Worm (Caenorhabditis elegans): ENCODE results near the gene tkt-1.

Gene tkt-1

DNA sequence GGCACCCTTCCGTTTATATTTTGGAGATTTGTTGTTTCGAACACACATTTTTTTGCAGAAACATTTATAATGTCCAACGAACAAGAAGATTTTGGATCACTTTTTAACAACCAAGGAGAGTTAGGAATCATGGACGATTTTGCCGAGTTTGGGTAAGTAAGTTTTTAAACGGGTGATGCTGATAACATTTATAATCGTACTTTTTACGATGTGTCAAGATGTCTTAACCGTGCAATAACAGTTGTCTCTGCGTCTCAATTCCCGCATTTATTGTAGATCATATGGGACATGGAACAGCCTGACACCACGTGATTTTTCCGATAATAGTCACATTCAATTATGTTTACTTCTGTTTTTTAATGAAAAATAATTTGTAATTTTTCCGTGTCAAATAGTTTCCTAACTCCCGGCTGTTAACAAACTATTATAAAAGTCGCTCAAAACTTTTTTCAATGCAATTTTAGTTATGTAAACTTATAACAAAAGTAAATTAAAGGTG is 7.2 kb downstream of the tkt-1 start, which contains the start of gene daf-14:
Gene daf-14 (plus strand): TSS at position 51 of the 499 bp plus-strand sequence.
- no peak for TF ChIP-seq lin-39 (tag; optimal IDR thresholded peaks at IDR 0.05)
- no peak for TF ChIP-seq R02D3.7 (tag; optimal IDR thresholded peaks at IDR 0.05)
- TF ChIP-seq nhr-10 (tag; optimal IDR thresholded peaks at IDR 0.05) = no peak
- TF ChIP-seq snpc-4 (tag; optimal IDR thresholded peaks at IDR 0.05) = no peak
- TF ChIP-seq sma-9 (GFP tag; optimal IDR thresholded peaks at IDR 0.05) = peak; percentile 81
- TF ChIP-seq sma-9 (tag; optimal IDR thresholded peaks at IDR 0.05) = no peak
- peak; percentile 21 for TF ChIP-seq gmeb-1 (tag; optimal IDR thresholded peaks at IDR 0.05)
- TF ChIP-seq sma-3 (GFP tag; optimal IDR thresholded peaks at IDR 0.05) = peak; percentile 61
- peak; percentile 60 for TF ChIP-seq crh-2 (tag; optimal IDR thresholded peaks at IDR 0.05)
- no peak for TF ChIP-seq elt-3 (tag; optimal IDR thresholded peaks at IDR 0.05)

DNA sequence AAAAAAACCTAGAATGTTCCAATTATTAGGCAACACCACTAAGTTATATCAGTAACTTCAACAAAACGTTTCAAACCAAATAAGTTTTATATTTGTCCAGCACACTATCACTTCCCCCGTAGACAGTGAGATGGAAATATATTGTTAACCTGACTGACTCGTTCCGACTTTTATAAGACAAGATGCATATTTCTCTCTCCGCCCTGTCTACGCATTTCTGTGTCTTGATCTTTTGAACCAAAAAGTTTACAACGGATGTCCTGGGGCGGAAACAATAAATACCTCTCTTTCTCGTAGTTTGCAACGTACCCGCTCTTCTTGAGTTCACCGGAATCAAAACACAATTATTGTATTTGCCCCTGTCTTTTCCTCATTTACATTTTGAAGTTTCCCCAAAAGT is 7.8 kb downstream of the tkt-1 start:
- TF ChIP-seq nhr-21 (tag; optimal IDR thresholded peaks at IDR 0.05) = peak; percentile 8
- TF ChIP-seq sma-9 (GFP tag; optimal IDR thresholded peaks at IDR 0.05) = peak; percentile 30
- no peak for TF ChIP-seq sma-9 (tag; optimal IDR thresholded peaks at IDR 0.05)
- peak; percentile 24 for TF ChIP-seq crh-2 (tag; optimal IDR thresholded peaks at IDR 0.05)
- TF ChIP-seq ceh-82 (tag; optimal IDR thresholded peaks at IDR 0.05) = no peak

DNA sequence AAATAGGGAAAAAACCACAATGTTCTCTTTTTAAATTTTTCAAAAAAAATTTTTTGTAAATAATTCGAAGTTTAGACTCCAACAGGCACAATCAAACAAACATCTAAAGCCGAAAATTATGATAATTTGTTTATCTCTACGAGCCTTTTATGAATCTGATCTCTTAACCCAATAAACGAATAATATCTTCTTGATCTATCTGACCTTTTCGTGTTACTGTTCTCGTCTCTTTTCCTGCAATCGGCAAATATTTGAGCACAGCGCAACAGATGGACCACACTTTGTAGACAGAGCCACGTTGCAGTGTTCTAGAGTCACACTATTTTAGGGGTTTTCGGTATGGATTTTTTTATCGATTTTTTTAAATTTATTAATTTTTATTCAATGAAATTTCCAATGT is 8.4 kb downstream of the tkt-1 start:
- TF ChIP-seq ama-1 (optimal IDR thresholded peaks at IDR 0.05) (no peak), elt-1 (tag; optimal IDR thresholded peaks at IDR 0.05) (no peak), R02D3.7 (tag; optimal IDR thresholded peaks at IDR 0.05) (no peak), sma-9 (GFP tag; optimal IDR thresholded peaks at IDR 0.05) (no peak), sma-9 (tag; optimal IDR thresholded peaks at IDR 0.05) (no peak), lin-13 (GFP tag; optimal IDR thresholded peaks at IDR 0.05) (no peak), nhr-6 (tag; optimal IDR thresholded peaks at IDR 0.05) (no peak), mbf-1 (tag; optimal IDR thresholded peaks at IDR 0.05) (no peak), sma-3 (GFP tag; optimal IDR thresholded peaks at IDR 0.05) (no peak), unc-39 (tag; optimal IDR thresholded peaks at IDR 0.05) (no peak), ZK546.5 (tag; optimal IDR thresholded peaks at IDR 0.05) (no peak), C34F6.9 (tag; optimal IDR thresholded peaks at IDR 0.05) (no peak)

DNA sequence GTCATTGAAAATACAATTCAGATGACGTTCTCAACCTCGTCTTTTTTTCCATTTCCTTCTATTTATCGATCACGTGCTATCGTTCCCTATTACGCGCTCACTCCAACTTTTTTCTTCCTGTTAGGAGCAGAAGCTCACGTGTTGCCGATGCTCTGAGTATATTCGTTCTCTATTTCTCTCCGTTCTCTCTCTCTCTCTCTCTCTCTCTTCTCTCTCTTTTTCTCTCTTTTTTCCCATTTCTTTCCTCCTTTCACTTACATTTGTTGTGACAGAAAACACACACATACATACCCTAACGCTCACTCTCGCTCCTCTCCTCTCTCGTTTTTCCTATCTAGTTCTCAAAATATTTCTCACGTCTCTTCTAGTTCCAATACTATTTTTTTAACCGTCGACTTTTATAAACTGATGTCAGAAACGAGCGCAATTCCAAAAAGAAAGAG is 9.0 kb downstream of the tkt-1 start:
- no peak for TF ChIP-seq nhr-77 (tag; optimal IDR thresholded peaks at IDR 0.05)
- TF ChIP-seq nhr-10 (tag; optimal IDR thresholded peaks at IDR 0.05) = peak; percentile 12
- peak; percentile 78 for TF ChIP-seq gmeb-1 (tag; optimal IDR thresholded peaks at IDR 0.05)
- TF ChIP-seq ceh-16 (tag; optimal IDR thresholded peaks at IDR 0.05) = peak; percentile 5
- no peak for TF ChIP-seq peb-1 (tag; optimal IDR thresholded peaks at IDR 0.05)
- TF ChIP-seq elt-3 (tag; optimal IDR thresholded peaks at IDR 0.05) = no peak
- TF ChIP-seq unc-55 (GFP tag; optimal IDR thresholded peaks at IDR 0.05) = peak; percentile 89
- no peak for TF ChIP-seq ztf-11 (tag; optimal IDR thresholded peaks at IDR 0.05)
- no peak for TF ChIP-seq nhr-23 (tag; optimal IDR thresholded peaks at IDR 0.05)
- peak; percentile 81 for TF ChIP-seq fos-1 (tag; optimal IDR thresholded peaks at IDR 0.05)
- no peak for TF ChIP-seq alr-1 (tag; optimal IDR thresholded peaks at IDR 0.05)
- TF ChIP-seq dmd-4 (tag; optimal IDR thresholded peaks at IDR 0.05) = no peak
- TF ChIP-seq F13H6.1 (tag; optimal IDR thresholded peaks at IDR 0.05) = peak; percentile 96
- TF ChIP-seq zag-1 (tag; optimal IDR thresholded peaks at IDR 0.05) = peak; percentile 87
- peak; percentile 100 for TF ChIP-seq crh-2 (tag; optimal IDR thresholded peaks at IDR 0.05)
- no peak for TF ChIP-seq unc-39 (tag; optimal IDR thresholded peaks at IDR 0.05)
- no peak for TF ChIP-seq ztf-1 (GFP tag; conservative IDR thresholded peaks at IDR 0.05)
- TF ChIP-seq R02D3.7 (tag; optimal IDR thresholded peaks at IDR 0.05) = no peak
- no peak for TF ChIP-seq lin-11 (tag; optimal IDR thresholded peaks at IDR 0.05)
- TF ChIP-seq lsy-2 (tag; optimal IDR thresholded peaks at IDR 0.05) = peak; percentile 65 to 92
- peak; percentile 32 for TF ChIP-seq snpc-4 (tag; optimal IDR thresholded peaks at IDR 0.05)
- TF ChIP-seq lin-39 (tag; optimal IDR thresholded peaks at IDR 0.05) = no peak
- peak; percentile 73 for TF ChIP-seq unc-62 (GFP tag; optimal IDR thresholded peaks at IDR 0.05)
- peak; percentile 7 for TF ChIP-seq nhr-25 (tag; optimal IDR thresholded peaks at IDR 0.05)
- peak; percentile 69 for TF ChIP-seq skn-1 (tag; optimal IDR thresholded peaks at IDR 0.05)
- peak; percentile 93 for TF ChIP-seq nhr-6 (tag; optimal IDR thresholded peaks at IDR 0.05)
- TF ChIP-seq nhr-11 (tag; optimal IDR thresholded peaks at IDR 0.05) = peak; percentile 31
- TF ChIP-seq blmp-1 (tag; optimal IDR thresholded peaks at IDR 0.05; ENCODE audit: insufficient read depth) = peak; percentile 92
- peak; percentile 75 for TF ChIP-seq mab-5 (tag; optimal IDR thresholded peaks at IDR 0.05)
- TF ChIP-seq nhr-129 (tag; optimal IDR thresholded peaks at IDR 0.05) = peak; percentile 96
- TF ChIP-seq mdl-1 (tag; optimal IDR thresholded peaks at IDR 0.05) = peak; percentile 80 to 98
- TF ChIP-seq nhr-12 (tag; optimal IDR thresholded peaks at IDR 0.05) = peak; percentile 33
- TF ChIP-seq ZK546.5 (tag; optimal IDR thresholded peaks at IDR 0.05) = no peak
- TF ChIP-seq sma-3 (GFP tag; optimal IDR thresholded peaks at IDR 0.05) = peak; percentile 87
- no peak for TF ChIP-seq mbf-1 (tag; optimal IDR thresholded peaks at IDR 0.05)
- peak; percentile 98 for TF ChIP-seq C34F6.9 (tag; optimal IDR thresholded peaks at IDR 0.05)
- peak; percentile 89 for TF ChIP-seq egl-27 (tag; optimal IDR thresholded peaks at IDR 0.05)
- peak; percentile 97 for TF ChIP-seq sma-9 (GFP tag; optimal IDR thresholded peaks at IDR 0.05)
- no peak for TF ChIP-seq sma-9 (tag; optimal IDR thresholded peaks at IDR 0.05)
- peak; percentile 81 for TF ChIP-seq sem-4 (tag; optimal IDR thresholded peaks at IDR 0.05)
- no peak for TF ChIP-seq ceh-82 (tag; optimal IDR thresholded peaks at IDR 0.05)

Measured in whole organism, L2 larva.